Fruit fly (Drosophila melanogaster): ENCODE measurements around the gene Rab14.

dm6 chr2L:14356279-14356678 is 1.3 kb downstream of the Rab14 start:
- TF ChIP-seq Sin3A (optimal IDR thresholded peaks at IDR 0.05), result no peak
- TF ChIP-seq h (optimal IDR thresholded peaks at IDR 0.05), result no peak
- TF ChIP-seq Myc (optimal IDR thresholded peaks at IDR 0.05), result no peak
- TF ChIP-seq ttk (optimal IDR thresholded peaks at IDR 0.05), result no peak
- no peak for TF ChIP-seq psq (optimal IDR thresholded peaks at IDR 0.05)
- no peak for TF ChIP-seq insv (optimal IDR thresholded peaks at IDR 0.05)

Data from Kc167 (cell line).